Worm (Caenorhabditis elegans) whole organism, L3 larva: ENCODE data around the gene srw-43.

ENCODE experiments used
- ceh-16 ChIP-seq: sonication (generic microtip); optimal IDR thresholded peaks from 2 replicates; lab custom pipeline; 2017; ENCODE audit warnings: missing biosample characterization, missing genetic modification characterization
- ceh-82 ChIP-seq: fragments of 150-350 bp; optimal IDR thresholded peaks from 2 replicates; lab custom pipeline; 2014; ENCODE audit warnings: missing biosample characterization, missing genetic modification characterization
- daf-12 ChIP-seq: fragments of 150-350 bp; optimal IDR thresholded peaks from 2 replicates; lab custom pipeline; 2014; ENCODE audit warnings: missing biosample characterization, missing genetic modification reagents, missing genetic modification characterization
- jun-1 ChIP-seq: fragments of 150-350 bp; optimal IDR thresholded peaks from 2 replicates; lab custom pipeline; 2014; ENCODE audit warnings: missing biosample characterization, missing genetic modification reagents, missing genetic modification characterization
- mdl-1 ChIP-seq: fragments of 150-350 bp; optimal IDR thresholded peaks from 2 replicates; lab custom pipeline; 2014; ENCODE audit warnings: missing biosample characterization, missing genetic modification characterization
- nhr-12 ChIP-seq: fragments of 150-350 bp; optimal IDR thresholded peaks from 2 replicates; lab custom pipeline; 2014; ENCODE audit warnings: missing biosample characterization, missing genetic modification characterization
- sea-2 ChIP-seq: fragments of 150-350 bp; sonication (generic microtip); optimal IDR thresholded peaks from 4 replicates; lab custom pipeline; 2014; ENCODE audit warnings: missing biosample characterization, missing genetic modification reagents, missing genetic modification characterization
- ztf-4 ChIP-seq: fragments of 150-350 bp; optimal IDR thresholded peaks from 2 replicates; lab custom pipeline; 2014; ENCODE audit warnings: missing biosample characterization, missing genetic modification characterization

- no peak for TF ChIP-seq jun-1 (tag; lab: Kevin White, UChicago)
- TF ChIP-seq daf-12 (tag; lab: Kevin White, UChicago), result no peak
- no peak for TF ChIP-seq nhr-12 (tag; lab: Kevin White, UChicago)
- TF ChIP-seq ceh-16 (tag; lab: Kevin White, UChicago), result no peak
- no peak for TF ChIP-seq ceh-82 (tag; lab: Kevin White, UChicago)
- no peak for TF ChIP-seq mdl-1 (tag; lab: Kevin White, UChicago)
- no peak for TF ChIP-seq sea-2 (GFP tag; lab: Kevin White, UChicago)
- no peak for TF ChIP-seq ztf-4 (tag; lab: Kevin White, UChicago)
These were observed 13.6 kb upstream of the srw-43 start, which contains the start of gene F14F8.8 for ce11 chrV:16672198-16672597.
